Worm (Caenorhabditis elegans) whole organism, midembryonic: ENCODE measurements around the gene srbc-19.

Experiments
- T22C8.4 ChIP-seq: fragments of 200-800 bp; sonication (Bioruptor generic); IDR thresholded peaks from 2 replicates; pipeline ENCODE4 v1.3.6; 2022; ENCODE audit warnings: missing genetic modification characterization, missing compliant biosample characterization
- cog-1 ChIP-seq: sonication (generic microtip); optimal IDR thresholded peaks from 2 replicates; lab custom pipeline; 2016; ENCODE audit warnings: missing genetic modification characterization, missing compliant biosample characterization
- flt-1 ChIP-seq: fragments of 200-800 bp; sonication (Bioruptor generic); IDR thresholded peaks from 2 replicates; pipeline ENCODE4 v1.3.6; 2022; ENCODE audit warnings: missing genetic modification characterization, missing compliant biosample characterization
- klf-2 ChIP-seq: fragments of 200-800 bp; sonication (Bioruptor generic); conservative IDR thresholded peaks from 2 replicates; pipeline ENCODE4 v1.3.6; 2022; ENCODE audit warnings: missing genetic modification reagents, missing genetic modification characterization, missing compliant biosample characterization
- med-1 ChIP-seq: sonication (generic microtip); optimal IDR thresholded peaks from 2 replicates; lab custom pipeline; 2017; ENCODE audit warnings: missing genetic modification characterization, mild to moderate bottlenecking, missing compliant biosample characterization, antibody characterized with exemption, missing genetic modification reagents; ENCODE audit not compliant: insufficient read depth
- tab-1 ChIP-seq: fragments of 200-800 bp; sonication (Bioruptor generic); IDR thresholded peaks from 2 replicates; pipeline ENCODE4 v1.3.6; 2022; ENCODE audit warnings: missing genetic modification characterization, missing compliant biosample characterization

ce11 chrV:2134340-2134739 is 32.2 kb downstream of the srbc-19 start:
- no peak for TF ChIP-seq cog-1 (tag; lab: Kevin White, UChicago)
- no peak for TF ChIP-seq med-1 (GFP tag; lab: Kevin White, UChicago)
- TF ChIP-seq flt-1 (GFP tag; lab: Robert Waterston, UW), result no peak
- TF ChIP-seq klf-2 (GFP tag; lab: Robert Waterston, UW), result no peak
- no peak for TF ChIP-seq T22C8.4 (GFP tag; lab: Robert Waterston, UW)
- no peak for TF ChIP-seq tab-1 (GFP tag; lab: Robert Waterston, UW)
